Fruit fly (Drosophila melanogaster): ENCODE results near the gene CG17075.

The CG17075 gene

DNA sequence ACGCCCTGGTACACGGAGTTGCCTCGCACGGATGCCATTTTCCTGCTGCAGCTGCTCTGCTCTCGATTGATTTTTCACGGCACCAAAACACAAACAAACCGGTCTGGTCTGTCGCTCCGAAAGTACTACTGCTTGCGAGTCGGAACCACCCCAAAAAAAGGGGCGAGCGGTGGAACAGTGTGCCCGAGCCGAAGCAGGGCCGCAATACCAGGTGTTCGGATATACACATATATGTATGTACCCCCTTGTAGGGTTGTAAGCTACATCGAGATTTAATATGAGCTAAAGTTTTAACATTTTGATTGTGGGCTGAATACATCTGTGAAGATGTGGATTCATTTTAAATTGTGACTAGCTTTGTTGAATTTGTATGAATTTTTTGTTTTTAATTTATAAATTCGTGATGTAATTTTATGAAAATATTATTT lies 18.3 kb upstream of the CG17075 start (continued):
- no peak for TF ChIP-seq Mrtf (GFP tag; IDR thresholded peaks at IDR 0.05)
- peak; percentile 77; the same call in 1 of the 2 replicates for TF ChIP-seq MBD-R2 (GFP tag; IDR thresholded peaks at IDR 0.05)
- TF ChIP-seq CG11247 (GFP tag; IDR thresholded peaks at IDR 0.05): no peak
- peak; percentile 48 for TF ChIP-seq Bteb2 (GFP tag; optimal IDR thresholded peaks at IDR 0.05)
- no peak; the same call in 1 of the 2 replicates for TF ChIP-seq sim (GFP tag; IDR thresholded peaks at IDR 0.05)
- TF ChIP-seq ind (GFP tag; optimal IDR thresholded peaks at IDR 0.05): peak; percentile 35
- no peak for TF ChIP-seq peb (GFP tag; IDR thresholded peaks at IDR 0.05)
- TF ChIP-seq CG2120 (GFP tag; optimal IDR thresholded peaks at IDR 0.05): peak; percentile 71
- peak; percentile 59 for TF ChIP-seq Hmx (GFP tag; optimal IDR thresholded peaks at IDR 0.05)
- peak; percentile 5 for TF ChIP-seq NC2α (GFP tag; optimal IDR thresholded peaks at IDR 0.05)
- no peak for TF ChIP-seq CG14860 (GFP tag; IDR thresholded peaks at IDR 0.05; ENCODE audit: partially characterized antibody)
- TF ChIP-seq ssp (GFP tag; IDR thresholded peaks at IDR 0.05): peak; percentile 36; the same call in 1 of the 2 replicates
- peak; percentile 61 for TF ChIP-seq CG15269 (tag; optimal IDR thresholded peaks at IDR 0.05)
- peak; percentile 49; the same call in 1 of the 2 replicates for TF ChIP-seq E2f2 (GFP tag; IDR thresholded peaks at IDR 0.05)
- no peak for TF ChIP-seq Lim3 (GFP tag; IDR thresholded peaks at IDR 0.05)
- peak; percentile 30; the same call in 1 of the 2 replicates for TF ChIP-seq CG14441 (GFP tag; IDR thresholded peaks at IDR 0.05)
- TF ChIP-seq dpn (GFP tag; optimal IDR thresholded peaks at IDR 0.05): peak; percentile 24 to 32
- TF ChIP-seq H15 (GFP tag; IDR thresholded peaks at IDR 0.05): no peak
- TF ChIP-seq CG14965 (GFP tag; optimal IDR thresholded peaks at IDR 0.05; ENCODE audit: borderline replicate concordance): no peak
- TF ChIP-seq CG12104 (GFP tag; optimal IDR thresholded peaks at IDR 0.05): no peak
- peak; percentile 51 for TF ChIP-seq CG34376 (GFP tag; optimal IDR thresholded peaks at IDR 0.05)
- TF ChIP-seq Neu2 (GFP tag; optimal IDR thresholded peaks at IDR 0.05; ENCODE audit: borderline replicate concordance): no peak
- TF ChIP-seq kah (GFP tag; optimal IDR thresholded peaks at IDR 0.05): peak; percentile 27
- TF ChIP-seq ranshi (GFP tag; IDR thresholded peaks at IDR 0.05): peak; percentile 39; the same call in 1 of the 2 replicates
- TF ChIP-seq CG2712 (tag; optimal IDR thresholded peaks at IDR 0.05): peak; percentile 45
- peak; percentile 97 for TF ChIP-seq CG15514 (GFP tag; optimal IDR thresholded peaks at IDR 0.05)
- no peak for TF ChIP-seq gce (GFP tag; IDR thresholded peaks at IDR 0.05)
- TF ChIP-seq bab2 (GFP tag; optimal IDR thresholded peaks at IDR 0.05): peak; percentile 36
- TF ChIP-seq bigmax (GFP tag; optimal IDR thresholded peaks at IDR 0.05): no peak
- TF ChIP-seq CG4707 (GFP tag; optimal IDR thresholded peaks at IDR 0.05): peak; percentile 48
- TF ChIP-seq zen2 (GFP tag; IDR thresholded peaks at IDR 0.05; ENCODE audit: partially characterized antibody): 0 out of 3 replicates have a peak, but pooled peaks have one; percentile 44
- no peak for TF ChIP-seq klu (GFP tag; IDR thresholded peaks at IDR 0.05)
- no peak for TF ChIP-seq CG9215 (GFP tag; IDR thresholded peaks at IDR 0.05)
- peak in 1 of 3 experiments; percentile 56 for TF ChIP-seq Stat92E (GFP tag; optimal IDR thresholded peaks at IDR 0.05)
- TF ChIP-seq zen (tag; optimal IDR thresholded peaks at IDR 0.05): peak; percentile 12
- peak; percentile 26 for TF ChIP-seq B-H2 (GFP tag; optimal IDR thresholded peaks at IDR 0.05)
- TF ChIP-seq CrebB (tag; optimal IDR thresholded peaks at IDR 0.05): peak; percentile 53
- peak; percentile 36 for TF ChIP-seq dmrt99B (tag; optimal IDR thresholded peaks at IDR 0.05)
- TF ChIP-seq mld (GFP tag; IDR thresholded peaks at IDR 0.05; ENCODE audit: partially characterized antibody): no peak
- peak; percentile 70 for TF ChIP-seq CG12219 (GFP tag; optimal IDR thresholded peaks at IDR 0.05)
- peak; percentile 58 for TF ChIP-seq unpg (GFP tag; optimal IDR thresholded peaks at IDR 0.05)
- peak; percentile 4 for TF ChIP-seq pfk (GFP tag; optimal IDR thresholded peaks at IDR 0.05)
- TF ChIP-seq CG6654 (GFP tag; optimal IDR thresholded peaks at IDR 0.05): no peak
- peak; percentile 70 for TF ChIP-seq PHDP (tag; optimal IDR thresholded peaks at IDR 0.05)
- TF ChIP-seq ash1 (GFP tag; optimal IDR thresholded peaks at IDR 0.05): no peak
- TF ChIP-seq Sry-δ (GFP tag; optimal IDR thresholded peaks at IDR 0.05): peak; percentile 54
- TF ChIP-seq Camta (GFP tag; optimal IDR thresholded peaks at IDR 0.05): no peak
- no peak for TF ChIP-seq grn (GFP tag; optimal IDR thresholded peaks at IDR 0.05)
- no peak for TF ChIP-seq slp2 (GFP tag; optimal IDR thresholded peaks at IDR 0.05)
- peak; percentile 6 for TF ChIP-seq Sry-β (GFP tag; optimal IDR thresholded peaks at IDR 0.05)
